Worm (Caenorhabditis elegans) whole organism, L4/young adult: ENCODE data around the gene Y51A2B.4.

Experiments used
- W03F9.2 ChIP-seq: fragments of 150-350 bp; optimal IDR thresholded peaks from 2 replicates; lab custom pipeline; 2014; ENCODE audit warnings: missing biosample characterization, missing genetic modification characterization
- dao-5 ChIP-seq: sonication (generic microtip); optimal IDR thresholded peaks from 2 replicates; lab custom pipeline; 2016; ENCODE audit warnings: missing genotype, missing genetic modification characterization, moderate library complexity, missing compliant biosample characterization
- him-1 ChIP-seq: sonication (generic microtip); optimal IDR thresholded peaks from 2 replicates; lab custom pipeline; 2016; ENCODE audit warnings: missing genotype, missing genetic modification reagents, missing genetic modification characterization, missing compliant biosample characterization

Gene Y51A2B.4

DNA sequence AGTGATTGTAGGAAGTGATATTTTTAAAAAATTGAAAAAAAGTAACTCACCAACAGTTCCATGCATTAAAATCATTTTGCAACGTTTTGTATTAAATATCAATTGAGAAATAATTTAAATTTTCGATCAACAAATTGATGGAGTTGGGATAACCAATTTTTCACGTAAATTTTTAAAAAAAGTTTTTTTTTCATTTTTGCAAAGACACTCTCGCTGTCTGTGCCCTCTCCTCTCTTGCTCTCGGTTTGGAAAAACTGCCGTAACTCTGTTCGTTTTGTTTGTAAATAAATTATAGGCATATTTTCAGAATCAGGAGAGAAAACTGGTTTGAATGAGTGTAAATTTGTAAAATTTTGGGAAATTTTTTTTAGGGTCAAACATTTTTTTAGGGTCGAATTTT lies 8.9 kb upstream of the Y51A2B.4 start, which contains the start of gene Y51A2B.16:
TSS of gene Y51A2B.16 (minus strand) at position 101 of the 400 bp plus-strand sequence.
- TF ChIP-seq dao-5 (no peak), him-1 (tag; lab: Kevin White, UChicago) (no peak), W03F9.2 (no peak)

DNA sequence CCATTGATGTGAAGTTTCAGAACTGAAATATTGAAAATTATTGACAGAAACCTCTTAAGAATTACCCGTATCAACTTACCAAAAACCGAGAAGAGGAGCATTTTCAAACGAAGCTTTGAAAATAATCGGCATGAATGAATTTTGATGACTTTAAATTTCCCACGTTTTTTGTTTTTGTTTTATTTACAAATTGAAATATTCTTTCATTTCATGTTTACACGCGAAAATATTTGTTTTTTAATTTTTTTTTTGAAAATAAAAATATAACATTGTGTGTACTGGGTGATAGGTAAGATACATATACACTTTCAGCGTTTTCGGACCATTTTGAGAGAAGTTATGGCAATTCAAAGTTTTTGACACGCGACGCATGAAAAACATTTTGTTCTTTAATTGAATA lies 6.7 kb upstream of the Y51A2B.4 start, which contains the start of gene Y51A2B.9:
TSS of gene Y51A2B.9 (minus strand) at position 101 of the 400 bp plus-strand sequence.
- no peak for TF ChIP-seq dao-5
- no peak for TF ChIP-seq him-1 (tag; lab: Kevin White, UChicago)
- no peak for TF ChIP-seq W03F9.2

DNA sequence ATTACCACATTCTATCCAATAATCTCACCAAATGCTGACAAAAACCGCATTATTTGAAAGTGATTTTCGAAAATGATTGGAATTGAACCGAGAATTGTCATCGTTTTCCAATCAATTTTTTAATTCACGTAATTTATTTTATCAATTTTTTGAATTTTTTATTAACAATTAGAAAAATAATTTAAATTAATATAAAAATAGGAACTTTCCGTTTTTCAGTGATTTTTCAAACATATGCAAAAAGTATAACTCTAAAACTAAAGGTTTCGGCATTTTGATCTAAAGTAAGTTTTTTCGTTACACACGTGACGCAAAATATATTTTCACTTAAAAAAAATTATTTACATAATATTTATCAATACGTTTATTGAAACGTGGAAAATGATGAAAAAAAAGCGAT lies 5.3 kb upstream of the Y51A2B.4 start, which contains the start of gene Y51A2B.6:
TSS of gene Y51A2B.6 (minus strand) at position 101 of the 400 bp plus-strand sequence.
- no peak for TF ChIP-seq him-1 (tag; lab: Kevin White, UChicago)
- TF ChIP-seq W03F9.2, result no peak
- TF ChIP-seq dao-5, result no peak

DNA sequence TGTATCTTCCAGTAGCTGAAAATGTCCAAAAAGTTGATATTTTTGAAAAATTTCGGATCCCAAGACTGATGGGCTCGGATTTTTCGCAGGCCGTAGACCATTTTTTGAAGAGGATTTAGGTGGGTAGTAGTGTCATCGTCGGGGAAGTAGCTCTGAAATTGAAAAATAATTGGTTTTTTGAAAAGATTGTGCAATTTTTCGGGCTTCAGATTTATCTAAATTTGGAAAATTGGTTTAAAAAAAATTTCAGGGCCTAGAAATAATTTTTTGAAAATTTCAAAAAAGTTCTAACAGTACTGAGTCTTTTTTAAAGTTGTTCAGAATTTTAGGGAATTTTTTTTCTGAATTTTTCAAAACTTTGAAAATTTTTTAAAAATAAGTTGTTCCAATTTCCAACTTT lies 6.4 kb downstream of the Y51A2B.4 start, which contains the start of gene nhr-288:
TSS of gene nhr-288 (minus strand) at position 101 of the 400 bp plus-strand sequence.
- no peak for TF ChIP-seq dao-5
- no peak for TF ChIP-seq him-1 (tag; lab: Kevin White, UChicago)
- TF ChIP-seq W03F9.2, result no peak

DNA sequence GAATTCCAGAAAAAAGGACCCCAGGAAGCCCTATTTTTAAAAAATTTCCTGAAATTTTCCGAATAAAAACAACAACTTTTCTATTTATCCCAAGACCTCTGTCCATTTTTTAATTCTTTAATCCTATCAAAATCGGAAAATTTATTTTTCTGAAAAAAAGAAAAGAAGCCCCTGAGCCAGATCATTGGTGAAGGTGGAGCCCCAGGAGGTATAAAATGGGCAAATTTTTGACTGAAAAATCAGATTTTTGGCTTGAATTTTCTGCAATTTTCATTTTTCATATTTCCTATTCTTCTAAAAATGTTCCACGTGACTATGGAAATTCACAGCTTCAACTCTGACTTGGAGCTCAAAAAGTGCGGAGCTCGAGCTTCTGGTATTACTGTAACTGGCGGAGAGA lies 10.1 kb downstream of the Y51A2B.4 start, which contains the start of gene Y51A2B.8:
TSS of gene Y51A2B.8 (plus strand) at position 301 of the 400 bp plus-strand sequence.
- TF ChIP-seq W03F9.2 (no peak), dao-5 (no peak), him-1 (tag; lab: Kevin White, UChicago) (no peak)

DNA sequence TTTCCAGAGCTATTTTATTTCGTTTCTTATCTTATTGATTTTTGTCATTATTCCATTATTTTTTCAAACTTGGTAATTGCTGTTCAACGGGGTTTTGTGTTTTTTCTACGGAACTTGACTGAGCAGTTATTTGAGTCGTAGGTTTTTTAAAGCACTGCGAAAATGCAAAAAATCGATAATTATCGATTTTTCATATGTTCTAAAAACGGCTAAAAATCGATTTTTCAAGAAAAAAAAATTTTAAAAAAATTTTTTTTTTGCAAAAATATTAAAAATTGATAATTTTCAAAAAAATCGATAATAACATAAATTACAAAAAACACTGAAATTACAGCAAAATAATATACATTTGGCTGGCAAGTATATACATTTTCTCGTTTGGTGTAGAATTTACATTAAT lies 13.4 kb downstream of the Y51A2B.4 start:
- TF ChIP-seq him-1 (tag; lab: Kevin White, UChicago) (no peak), dao-5 (no peak), W03F9.2 (no peak)

DNA sequence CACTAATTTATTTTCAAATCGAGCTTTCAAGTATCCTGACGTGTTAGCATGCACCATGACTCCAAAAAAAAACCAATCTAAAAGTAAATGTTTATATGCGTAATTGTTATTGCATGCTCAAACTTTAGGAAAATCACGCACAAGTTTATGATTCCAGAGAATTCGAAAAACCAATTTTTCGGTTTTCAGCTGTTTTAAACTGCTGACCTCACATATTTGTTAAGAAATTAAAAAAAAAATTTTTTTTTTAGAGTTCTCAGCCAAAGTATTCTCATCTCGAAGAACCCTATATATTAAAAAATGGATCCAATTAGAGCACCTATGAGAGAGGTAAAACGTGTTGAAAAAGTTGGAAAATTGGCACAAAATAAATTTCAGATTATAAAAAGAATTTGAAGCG lies 14.8 kb downstream of the Y51A2B.4 start, which contains the start of gene Y51A2B.2:
TSS of gene Y51A2B.2 (plus strand) at position 301 of the 400 bp plus-strand sequence.
- TF ChIP-seq dao-5 (no peak), W03F9.2 (no peak), him-1 (tag; lab: Kevin White, UChicago) (no peak)

DNA sequence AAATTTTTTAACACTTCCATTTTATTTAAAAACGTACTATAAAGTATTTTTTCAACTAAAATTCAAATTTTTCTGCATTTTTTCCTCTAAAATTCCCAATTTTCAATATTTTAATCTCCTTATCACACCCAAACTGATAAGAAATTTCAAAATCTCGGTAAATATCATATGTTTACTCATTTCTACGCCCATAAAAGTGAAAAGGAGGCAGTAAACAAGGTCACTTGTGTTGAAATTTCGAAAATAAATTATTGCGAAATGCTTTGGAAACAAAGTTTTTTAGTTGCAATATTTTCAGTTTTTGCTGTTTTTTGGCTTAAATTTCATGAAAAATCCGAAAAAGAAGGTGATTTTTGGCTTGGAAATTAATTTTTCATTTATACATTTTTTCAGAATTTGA lies 17.4 kb downstream of the Y51A2B.4 start, which contains the start of gene C08E8.4:
TSS of gene C08E8.4 (plus strand) at position 268 of the 400 bp plus-strand sequence.
- no peak for TF ChIP-seq him-1 (tag; lab: Kevin White, UChicago)
- TF ChIP-seq W03F9.2, result no peak
- TF ChIP-seq dao-5, result no peak

DNA sequence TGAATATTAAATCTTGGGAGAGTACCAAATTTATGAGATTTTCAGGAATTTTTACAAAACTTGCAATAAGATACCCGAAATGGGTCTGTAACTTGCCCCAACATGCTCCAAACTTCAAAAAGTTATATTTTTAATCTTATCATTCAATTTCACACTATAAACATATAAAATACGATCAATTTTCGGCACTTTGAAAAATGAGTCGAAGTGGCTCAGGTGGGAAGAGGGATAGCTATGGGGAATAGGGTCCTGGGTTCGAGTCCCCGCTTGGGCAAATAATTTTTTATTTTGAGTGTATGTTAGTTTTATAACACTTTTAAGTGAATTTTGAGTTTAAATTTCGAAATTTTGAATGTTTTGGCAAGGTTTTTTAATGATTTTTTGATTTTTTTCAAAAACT lies 17.9 kb downstream of the Y51A2B.4 start:
- no peak for TF ChIP-seq dao-5
- no peak for TF ChIP-seq him-1 (tag; lab: Kevin White, UChicago)
- no peak for TF ChIP-seq W03F9.2

DNA sequence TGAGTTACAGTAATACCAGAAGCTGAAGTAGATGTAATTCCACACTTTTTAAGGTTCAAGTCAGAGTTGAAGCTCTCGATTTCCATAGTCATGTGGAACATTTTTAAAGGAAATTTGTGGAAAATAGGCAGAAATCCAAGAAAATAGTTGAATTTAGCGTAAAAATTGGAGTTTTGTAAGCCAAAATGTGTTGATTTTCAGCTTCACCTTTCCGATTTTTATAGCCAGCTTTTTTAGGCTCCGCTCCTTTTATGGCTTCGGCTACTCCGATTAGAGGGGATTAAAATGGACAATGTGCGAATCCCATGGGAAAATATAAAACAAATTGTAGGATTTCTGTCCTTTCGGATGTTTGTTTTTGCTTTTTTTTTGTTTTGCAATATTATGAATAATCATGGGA lies 20.6 kb downstream of the Y51A2B.4 start, which contains the start of gene C08E8.6:
TSS of gene C08E8.6 (minus strand) at position 101 of the 400 bp plus-strand sequence.
- no peak for TF ChIP-seq him-1 (tag; lab: Kevin White, UChicago)
- no peak for TF ChIP-seq dao-5
- no peak for TF ChIP-seq W03F9.2

DNA sequence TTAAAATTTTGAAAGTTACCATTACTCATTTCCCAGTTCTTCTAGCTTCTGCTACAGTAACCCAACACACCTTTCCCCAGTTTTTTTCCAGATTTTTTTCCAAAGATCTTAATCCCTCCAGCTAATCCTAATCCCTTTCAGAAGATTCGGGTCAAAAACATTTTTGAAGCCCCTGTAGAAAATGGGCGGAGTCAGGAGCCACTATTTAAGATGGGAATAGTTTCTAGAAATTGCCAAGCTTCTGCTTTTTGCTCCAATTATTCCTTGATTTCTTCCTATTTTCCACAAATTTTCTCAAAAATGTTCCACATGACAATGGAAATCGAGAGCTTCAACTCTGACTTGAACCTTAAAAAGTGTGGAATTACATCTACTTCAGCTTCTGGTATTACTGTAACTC lies 24.4 kb downstream of the Y51A2B.4 start, which contains the start of gene C08E8.9:
TSS of gene C08E8.9 (plus strand) at position 301 of the 400 bp plus-strand sequence.
- TF ChIP-seq dao-5 (no peak), W03F9.2 (no peak), him-1 (tag; lab: Kevin White, UChicago) (no peak)

DNA sequence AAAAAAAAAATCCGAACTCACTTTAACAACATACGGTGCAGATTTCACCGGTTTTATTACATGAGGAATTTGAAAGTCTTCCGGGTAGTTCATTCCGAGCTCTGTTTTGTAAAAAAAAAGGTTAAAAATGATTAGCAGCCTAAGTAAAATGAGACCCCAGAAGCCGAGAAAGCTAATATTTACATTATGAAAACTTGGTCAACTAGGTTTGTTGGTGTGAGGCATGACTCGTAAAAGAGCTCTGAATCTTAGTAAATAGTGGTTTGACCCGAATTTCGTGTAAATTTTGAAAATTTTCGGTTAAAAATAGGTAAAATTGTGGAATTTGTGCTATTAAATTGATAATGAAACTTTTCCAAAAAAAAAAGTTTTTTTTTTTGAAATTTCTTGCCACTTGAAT lies 26.5 kb downstream of the Y51A2B.4 start, which contains the start of gene C08E8.1:
TSS of gene C08E8.1 (minus strand) at position 101 of the 400 bp plus-strand sequence.
- TF ChIP-seq W03F9.2, result no peak
- TF ChIP-seq dao-5, result no peak
- no peak for TF ChIP-seq him-1 (tag; lab: Kevin White, UChicago)

DNA sequence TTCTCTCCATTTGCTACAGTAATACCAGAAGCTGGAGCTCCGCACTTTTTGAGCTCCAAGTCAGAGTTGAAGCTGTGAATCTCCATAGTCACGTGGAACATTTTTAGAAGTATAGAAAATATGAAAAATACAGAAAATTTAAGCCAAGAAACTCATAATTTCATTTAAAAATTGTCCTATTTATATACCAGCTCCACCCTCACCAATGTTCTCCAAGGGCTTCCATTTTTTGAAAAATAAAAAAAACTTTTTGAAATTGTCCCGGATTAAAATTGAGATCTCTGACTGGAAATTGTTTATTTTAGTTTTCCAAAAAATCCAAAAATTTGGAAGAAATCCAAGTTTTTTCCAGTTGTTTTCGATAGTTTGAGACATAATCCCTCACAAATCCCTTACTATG lies 29.1 kb downstream of the Y51A2B.4 start, which contains the start of gene C08E8.5:
TSS of gene C08E8.5 (minus strand) at position 101 of the 400 bp plus-strand sequence.
- TF ChIP-seq dao-5 (no peak), him-1 (tag; lab: Kevin White, UChicago) (no peak), W03F9.2 (no peak)

DNA sequence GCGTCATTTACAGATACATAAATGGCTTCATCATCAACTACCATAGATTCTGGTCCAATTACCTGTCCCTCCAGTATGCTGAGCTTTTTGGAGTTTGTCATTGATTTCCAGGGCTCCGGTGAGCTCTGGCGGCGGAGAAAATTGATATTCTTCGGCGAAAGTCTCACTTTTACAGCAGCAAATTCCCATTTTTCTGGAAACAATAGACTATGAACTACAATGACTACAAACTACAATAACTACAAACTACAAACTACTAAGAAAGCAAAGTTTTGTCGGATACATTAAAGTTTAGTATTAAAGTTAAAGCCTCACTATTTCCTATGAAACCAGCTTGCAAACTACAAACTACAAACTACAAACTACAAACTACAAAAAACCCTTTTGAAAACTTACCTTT lies 33.2 kb downstream of the Y51A2B.4 start, which contains the start of gene C08E8.2:
TSS of gene C08E8.2 (minus strand) at position 101 of the 400 bp plus-strand sequence.
- TF ChIP-seq dao-5, result no peak
- no peak for TF ChIP-seq him-1 (tag; lab: Kevin White, UChicago)
- no peak for TF ChIP-seq W03F9.2

DNA sequence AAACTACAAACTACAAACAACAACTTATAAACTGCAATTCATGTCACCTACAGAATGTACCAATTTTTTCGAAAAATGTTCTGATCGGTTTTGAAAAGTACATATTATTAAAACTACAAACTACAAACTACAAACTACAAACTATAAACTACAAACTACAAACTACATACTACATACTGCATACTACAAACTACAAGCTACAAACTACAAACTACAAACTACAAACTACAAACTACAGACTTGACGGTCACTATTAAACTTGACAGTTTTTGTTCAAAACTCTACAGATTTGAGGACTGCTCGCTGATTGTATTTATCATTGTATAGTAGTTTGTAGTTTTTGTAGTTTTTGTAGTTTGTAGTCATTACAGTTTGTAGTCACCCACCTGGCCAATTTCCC lies 34.6 kb downstream of the Y51A2B.4 start:
- TF ChIP-seq W03F9.2 (no peak), dao-5 (no peak), him-1 (tag; lab: Kevin White, UChicago) (no peak)
